Fruit fly (Drosophila melanogaster): ENCODE measurements around the gene Eip75B.

DNA sequence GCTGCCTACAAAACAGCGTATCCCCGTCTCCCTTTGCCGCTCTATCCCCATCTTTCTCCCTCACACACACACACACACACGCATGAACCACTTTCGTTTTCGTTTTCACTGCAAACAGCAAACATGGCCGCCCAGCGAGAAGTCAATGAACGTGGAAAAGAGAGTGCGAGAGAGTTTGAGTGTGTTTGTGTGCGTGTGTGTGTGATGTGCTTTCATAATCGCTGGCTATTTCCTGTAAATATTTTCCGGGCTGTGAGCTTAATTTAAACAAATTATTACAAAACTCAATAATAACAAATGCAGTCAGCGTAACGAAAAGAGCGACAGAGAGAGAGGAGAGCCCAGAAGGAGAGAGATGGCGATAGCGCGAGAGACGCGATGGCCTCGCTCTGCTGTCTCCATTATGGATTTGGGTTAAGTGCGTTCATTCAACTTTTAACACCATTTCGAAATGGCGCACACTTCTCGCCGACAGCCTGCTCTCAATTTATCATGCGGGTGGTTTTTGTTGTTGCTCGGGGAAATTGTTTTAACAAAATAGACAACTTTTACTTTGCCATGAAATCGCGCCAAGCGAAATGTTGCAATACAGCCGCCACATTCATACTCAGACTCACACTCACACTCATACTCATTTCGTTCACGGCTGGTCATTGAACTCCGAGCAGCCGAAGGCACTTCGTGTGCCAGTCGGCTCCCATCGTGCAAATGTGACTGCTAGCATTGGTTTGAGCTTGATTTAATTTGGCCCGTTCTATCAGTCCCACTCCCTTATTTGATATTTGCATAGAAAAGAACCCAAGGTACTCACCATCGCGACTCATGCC is 95.7 kb downstream of the Eip75B start:
- TF ChIP-seq bab1 (GFP tag; optimal IDR thresholded peaks at IDR 0.05) (no peak), Crg-1 (GFP tag; optimal IDR thresholded peaks at IDR 0.05) (no peak), tj (GFP tag; optimal IDR thresholded peaks at IDR 0.05) (peak; percentile 14)

Data from whole organism, adult.